Worm (Caenorhabditis elegans): ENCODE measurements around the gene ugt-37.

DNA sequence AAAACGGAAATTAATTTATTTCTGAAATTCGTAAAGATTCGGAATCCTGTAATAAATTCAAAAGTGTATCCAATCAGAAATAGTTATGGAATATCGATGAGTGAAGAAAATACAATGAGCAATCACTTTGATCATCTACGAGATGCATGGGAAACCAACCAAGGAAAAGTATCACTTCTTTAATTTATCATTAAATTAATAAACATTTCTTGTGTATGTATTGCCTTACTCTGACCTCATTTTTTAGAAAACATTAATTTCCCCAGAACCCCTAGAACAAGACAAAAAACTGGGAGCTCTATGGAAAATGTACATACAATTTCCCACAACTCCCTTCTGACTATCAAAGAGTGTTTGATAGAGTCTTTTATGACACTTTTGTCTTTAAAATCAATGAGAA is 11.2 kb downstream of the ugt-37 start, which contains the start of gene F10D2.16:
- TF ChIP-seq C08G9.2 (tag; optimal IDR thresholded peaks at IDR 0.05): no peak
- no peak for TF ChIP-seq ets-4 (tag; optimal IDR thresholded peaks at IDR 0.05)
- no peak for TF ChIP-seq dmd-4 (tag; optimal IDR thresholded peaks at IDR 0.05; ENCODE audit: borderline replicate concordance)
- TF ChIP-seq pqm-1 (tag; optimal IDR thresholded peaks at IDR 0.05): no peak
- TF ChIP-seq ceh-9 (tag; optimal IDR thresholded peaks at IDR 0.05): no peak
- no peak for TF ChIP-seq rnt-1 (tag; optimal IDR thresholded peaks at IDR 0.05)
- no peak for TF ChIP-seq nhr-11 (tag; optimal IDR thresholded peaks at IDR 0.05)
